Worm (Caenorhabditis elegans) whole organism, L1 larva: Measurements from ENCODE around the gene vha-11.

Source experiments
- F16B12.6 ChIP-seq: fragments of 150-350 bp; optimal IDR thresholded peaks from 2 replicates; lab custom pipeline; 2014; ENCODE audit warnings: missing biosample characterization, missing genetic modification characterization
- ama-1 ChIP-seq: fragments of 150-350 bp; optimal IDR thresholded peaks from 2 replicates; lab custom pipeline; 2014
- blmp-1 ChIP-seq: fragments of 150-350 bp; optimal IDR thresholded peaks from 2 replicates; lab custom pipeline; 2014; ENCODE audit warnings: missing biosample characterization, missing genetic modification characterization
- ceh-63 ChIP-seq: fragments of 200-800 bp; sonication (Bioruptor generic); optimal IDR thresholded peaks from 2 replicates; lab custom pipeline; 2018; ENCODE audit warnings: mild to moderate bottlenecking, missing genetic modification characterization, missing compliant biosample characterization
- ceh-8 ChIP-seq: fragments of 200-800 bp; sonication (Bioruptor generic); optimal IDR thresholded peaks from 2 replicates; lab custom pipeline; 2018; ENCODE audit warnings: mild to moderate bottlenecking, missing genetic modification characterization, moderate library complexity, missing compliant biosample characterization
- ceh-90 ChIP-seq: sonication (generic microtip); optimal IDR thresholded peaks from 2 replicates; lab custom pipeline; 2016; ENCODE audit warnings: missing genetic modification characterization, missing compliant biosample characterization
- dpl-1 ChIP-seq, 3 experiments: fragments of 150-350 bp in 2 of 3; sonication (generic microtip) in 1 of 3; optimal IDR thresholded peaks; 2 replicates each; lab custom pipeline; 2014 to 2017; ENCODE audit warnings: missing biosample characterization in 3 of 3, missing genetic modification characterization in 3 of 3, missing genetic modification reagents in 3 of 3
- efl-1 ChIP-seq, 4 experiments: fragments of 150-350 bp; optimal IDR thresholded peaks in 3 of 4; peaks in 1 of 4; 1 replicate in 1 of 4; 2 replicates in 3 of 4; lab custom pipeline; 2014; ENCODE audit warnings: missing biosample characterization in 2 of 4, missing genetic modification characterization in 2 of 4, missing genetic modification reagents in 2 of 4
- egl-13 ChIP-seq: sonication (generic microtip); optimal IDR thresholded peaks from 2 replicates; lab custom pipeline; 2016; ENCODE audit warnings: missing genotype, missing genetic modification reagents, missing genetic modification characterization, missing compliant biosample characterization
- elt-3 ChIP-seq, 6 experiments: fragments of 150-350 bp in 1 of 6; sonication (generic microtip); optimal IDR thresholded peaks; 2 replicates each; lab custom pipeline; 2017 to 2018; ENCODE audit warnings: missing biosample characterization in 6 of 6, missing genetic modification characterization in 6 of 6, inconsistent platforms in 1 of 6
- ets-5 ChIP-seq: fragments of 200-800 bp; sonication (Bioruptor generic); IDR thresholded peaks from 2 replicates; pipeline ENCODE4 v1.3.6; 2022; ENCODE audit warnings: missing genetic modification characterization, missing compliant biosample characterization
- fkh-10 ChIP-seq: sonication (generic microtip); optimal IDR thresholded peaks from 2 replicates; lab custom pipeline; 2017; ENCODE audit warnings: missing biosample characterization, missing genetic modification reagents, missing genetic modification characterization
- fos-1 ChIP-seq: fragments of 150-350 bp; optimal IDR thresholded peaks from 2 replicates; lab custom pipeline; 2014; ENCODE audit warnings: missing biosample characterization, missing genetic modification characterization
- grh-1 ChIP-seq: fragments of 200-800 bp; sonication (Bioruptor generic); IDR thresholded peaks from 2 replicates; pipeline ENCODE4 v1.3.6; 2022; ENCODE audit warnings: missing genetic modification reagents, missing genetic modification characterization, missing compliant biosample characterization
- hlh-17 ChIP-seq: fragments of 200-800 bp; sonication (Bioruptor generic); optimal IDR thresholded peaks from 2 replicates; lab custom pipeline; 2018; ENCODE audit warnings: missing genetic modification characterization, mild to moderate bottlenecking, missing compliant biosample characterization, moderate library complexity, borderline replicate concordance
- hpl-2 ChIP-seq: fragments of 150-350 bp; optimal IDR thresholded peaks from 2 replicates; lab custom pipeline; 2014; ENCODE audit warnings: missing biosample characterization, missing genetic modification reagents, missing genetic modification characterization
- lin-13 ChIP-seq: fragments of 150-350 bp; optimal IDR thresholded peaks from 2 replicates; lab custom pipeline; 2014; ENCODE audit warnings: missing biosample characterization, missing genetic modification reagents, missing genetic modification characterization
- lin-14 ChIP-seq: fragments of 200-800 bp; sonication (Bioruptor generic); optimal IDR thresholded peaks from 2 replicates; lab custom pipeline; 2018; ENCODE audit warnings: mild to moderate bottlenecking, missing genetic modification characterization, moderate library complexity, missing compliant biosample characterization
- lin-15B ChIP-seq: fragments of 150-350 bp; sonication (generic microtip); optimal IDR thresholded peaks from 3 replicates; lab custom pipeline; 2014; ENCODE audit warnings: missing biosample characterization, missing genetic modification characterization
- lin-35 ChIP-seq, 2 experiments: fragments of 150-350 bp; optimal IDR thresholded peaks; 2 replicates each; lab custom pipeline; 2014; ENCODE audit warnings: missing biosample characterization in 2 of 2, missing genetic modification characterization in 2 of 2, missing genetic modification reagents in 2 of 2
- lin-39 ChIP-seq: fragments of 150-350 bp; optimal IDR thresholded peaks from 2 replicates; lab custom pipeline; 2014; ENCODE audit warnings: missing biosample characterization, missing genetic modification reagents, missing genetic modification characterization
- lir-3 ChIP-seq: sonication (generic microtip); optimal IDR thresholded peaks from 2 replicates; lab custom pipeline; 2016; ENCODE audit warnings: mild to moderate bottlenecking, missing genetic modification characterization, moderate library complexity, missing compliant biosample characterization; ENCODE audit not compliant: poor library complexity
- lsy-2 ChIP-seq, 2 experiments: fragments of 150-350 bp; optimal IDR thresholded peaks; 2 replicates each; lab custom pipeline; 2014; ENCODE audit warnings: missing biosample characterization in 2 of 2, missing genetic modification characterization in 2 of 2
- mep-1 ChIP-seq: fragments of 150-350 bp; optimal IDR thresholded peaks from 2 replicates; lab custom pipeline; 2014; ENCODE audit warnings: missing biosample characterization, missing genetic modification characterization
- nhr-19 ChIP-seq: fragments of 200-800 bp; sonication (Bioruptor generic); conservative IDR thresholded peaks from 2 replicates; pipeline ENCODE4 v1.3.6; 2022; ENCODE audit warnings: missing genetic modification characterization, missing compliant biosample characterization
- nhr-20 ChIP-seq: sonication (generic microtip); optimal IDR thresholded peaks from 2 replicates; lab custom pipeline; 2016; ENCODE audit warnings: mild to moderate bottlenecking, missing genetic modification characterization, missing compliant biosample characterization
- nhr-237 ChIP-seq: fragments of 150-350 bp; optimal IDR thresholded peaks from 2 replicates; lab custom pipeline; 2014; ENCODE audit warnings: missing biosample characterization, missing genetic modification characterization
- nhr-28 ChIP-seq: fragments of 150-350 bp; optimal IDR thresholded peaks from 2 replicates; lab custom pipeline; 2014; ENCODE audit warnings: missing biosample characterization, missing genetic modification characterization
- nhr-47 ChIP-seq: sonication (generic microtip); optimal IDR thresholded peaks from 2 replicates; lab custom pipeline; 2016; ENCODE audit warnings: mild to moderate bottlenecking, missing genetic modification characterization, moderate library complexity, missing compliant biosample characterization
- nhr-71 ChIP-seq: sonication (generic microtip); optimal IDR thresholded peaks from 2 replicates; lab custom pipeline; 2016; ENCODE audit warnings: mild to moderate bottlenecking, missing genetic modification characterization, moderate library complexity, missing compliant biosample characterization
- nhr-84 ChIP-seq: sonication (generic microtip); optimal IDR thresholded peaks from 2 replicates; lab custom pipeline; 2017; ENCODE audit warnings: missing biosample characterization, missing genetic modification characterization
- nhr-85 ChIP-seq: sonication (generic microtip); peaks from one replicate; lab custom pipeline; 2016; ENCODE audit warnings: missing genetic modification characterization, inconsistent platforms, missing compliant biosample characterization
- nhr-90 ChIP-seq: sonication (generic microtip); optimal IDR thresholded peaks from 2 replicates; lab custom pipeline; 2016; ENCODE audit warnings: mild to moderate bottlenecking, missing genetic modification characterization, missing compliant biosample characterization; ENCODE audit not compliant: poor library complexity
- pag-3 ChIP-seq: sonication (generic microtip); optimal IDR thresholded peaks from 2 replicates; lab custom pipeline; 2017; ENCODE audit warnings: missing genetic modification characterization, mild to moderate bottlenecking, missing compliant biosample characterization, antibody characterized with exemption, borderline replicate concordance; ENCODE audit not compliant: insufficient read depth
- pax-3 ChIP-seq: fragments of 200-800 bp; sonication (Bioruptor generic); optimal IDR thresholded peaks from 2 replicates; lab custom pipeline; 2018; ENCODE audit warnings: mild to moderate bottlenecking, missing genetic modification characterization, moderate library complexity, missing compliant biosample characterization
- pqm-1 ChIP-seq: sonication (generic microtip); optimal IDR thresholded peaks from 3 replicates; lab custom pipeline; 2017; ENCODE audit warnings: missing biosample characterization, missing genetic modification characterization
- snpc-4 ChIP-seq: fragments of 150-350 bp; optimal IDR thresholded peaks from 2 replicates; lab custom pipeline; 2014; ENCODE audit warnings: missing biosample characterization, missing genetic modification characterization
- sptf-1 ChIP-seq: fragments of 150-350 bp; optimal IDR thresholded peaks from 2 replicates; lab custom pipeline; 2014; ENCODE audit warnings: missing biosample characterization, missing genetic modification characterization
- tbx-2 ChIP-seq: sonication (generic microtip); optimal IDR thresholded peaks from 2 replicates; lab custom pipeline; 2016; ENCODE audit warnings: missing genetic modification characterization, missing compliant biosample characterization
- tlp-1 ChIP-seq: fragments of 150-350 bp; optimal IDR thresholded peaks from 2 replicates; lab custom pipeline; 2014; ENCODE audit warnings: missing biosample characterization, missing genetic modification characterization
- unc-130 ChIP-seq: fragments of 150-350 bp; optimal IDR thresholded peaks from 2 replicates; lab custom pipeline; 2017; ENCODE audit warnings: missing biosample characterization, missing genetic modification characterization, inconsistent platforms
- unc-98 ChIP-seq: fragments of 200-800 bp; sonication (Bioruptor generic); IDR thresholded peaks from 2 replicates; pipeline ENCODE4 v1.3.6; 2022; ENCODE audit warnings: missing genetic modification characterization, missing compliant biosample characterization
- vab-15 ChIP-seq: sonication (generic microtip); optimal IDR thresholded peaks from 2 replicates; lab custom pipeline; 2017; ENCODE audit warnings: missing genotype, mild to moderate bottlenecking, missing genetic modification characterization, missing compliant biosample characterization
- xbp-1 ChIP-seq: sonication (generic microtip); optimal IDR thresholded peaks from 2 replicates; lab custom pipeline; 2016; ENCODE audit warnings: missing genetic modification characterization, missing compliant biosample characterization
- zag-1 ChIP-seq: fragments of 150-350 bp; optimal IDR thresholded peaks from 2 replicates; lab custom pipeline; 2014; ENCODE audit warnings: missing biosample characterization, missing genetic modification characterization
- zip-4 ChIP-seq: fragments of 200-800 bp; sonication (Bioruptor generic); optimal IDR thresholded peaks from 2 replicates; lab custom pipeline; 2018; ENCODE audit warnings: mild to moderate bottlenecking, missing genetic modification characterization, moderate library complexity, missing compliant biosample characterization
- ztf-4 ChIP-seq: fragments of 150-350 bp; optimal IDR thresholded peaks from 2 replicates; lab custom pipeline; 2014; ENCODE audit warnings: missing biosample characterization, missing genetic modification characterization

vha-11 gene

DNA sequence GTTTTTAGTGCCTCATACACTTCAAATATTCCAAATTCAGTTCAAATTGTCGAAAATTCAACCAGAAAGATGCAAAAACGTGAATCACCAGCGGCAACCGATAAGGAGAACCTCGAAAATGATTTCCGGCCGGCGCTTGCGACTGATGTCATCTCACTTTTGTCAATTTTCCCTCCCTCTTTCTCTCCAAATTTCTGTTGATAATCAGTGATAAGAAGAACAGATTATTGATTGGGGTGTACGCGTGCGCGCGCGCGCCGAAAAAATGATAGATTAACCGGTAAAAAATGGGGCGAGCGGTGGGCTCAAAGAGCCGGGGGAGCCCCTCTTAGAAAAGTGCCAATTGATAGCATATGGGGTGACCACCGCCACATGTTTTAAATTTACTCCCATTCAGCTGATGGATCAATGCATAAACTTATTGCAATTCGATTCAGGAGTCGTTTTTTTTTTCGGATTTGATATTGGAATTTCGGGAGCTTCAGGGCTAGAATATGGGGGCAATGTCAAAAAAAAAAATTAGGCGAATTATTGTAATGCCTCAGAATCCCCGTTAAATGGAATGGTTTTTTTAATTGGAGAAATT, 29.8 kb downstream of the vha-11 start (continued):
- TF ChIP-seq xbp-1 (tag; lab: Kevin White, UChicago) (no peak), pqm-1 (tag; lab: Kevin White, UChicago) (peak; percentile 25), ceh-90 (tag; lab: Kevin White, UChicago) (no peak), nhr-71 (tag; lab: Kevin White, UChicago) (no peak), lir-3 (no peak), lsy-2 (tag; optimal IDR thresholded peaks at IDR 0.05; lab: Kevin White, UChicago) (no peak), nhr-85 (tag; lab: Kevin White, UChicago) (no peak), elt-3 (tag; optimal IDR thresholded peaks at IDR 0.05; lab: Kevin White, UChicago) (peak in 1 of 6 experiments; percentile 62), egl-13 (tag; lab: Kevin White, UChicago) (no peak), snpc-4 (tag; lab: Kevin White, UChicago) (no peak), tbx-2 (tag; lab: Kevin White, UChicago) (no peak), nhr-47 (no peak), ets-5 (GFP tag; lab: Robert Waterston, UW) (no peak), lin-13 (GFP tag; lab: Kevin White, UChicago) (no peak), blmp-1 (tag; lab: Kevin White, UChicago) (peak; percentile 51), nhr-28 (tag; lab: Kevin White, UChicago) (no peak)

ce11 chrIV:2281353-2281976, 32.9 kb downstream of the vha-11 start:
- TF ChIP-seq nhr-237 (tag; lab: Kevin White, UChicago) (no peak), blmp-1 (tag; lab: Kevin White, UChicago) (peak; percentile 78), fkh-10 (no peak), unc-98 (GFP tag; lab: Robert Waterston, UW) (no peak), ceh-8 (no peak), dpl-1 (GFP tag; optimal IDR thresholded peaks at IDR 0.05; lab: Kevin White, UChicago) (peak; percentile 18 to 64 (median 38)), pag-3 (tag; lab: Kevin White, UChicago) (no peak), nhr-85 (tag; lab: Kevin White, UChicago) (peak; percentile 82), unc-130 (tag; lab: Kevin White, UChicago) (no peak), ceh-63 (GFP tag; lab: Kevin White, UChicago) (no peak), hlh-17 (GFP tag; lab: Kevin White, UChicago) (no peak), nhr-47 (peak; percentile 32), egl-13 (tag; lab: Kevin White, UChicago) (no peak), nhr-28 (tag; lab: Kevin White, UChicago) (no peak), nhr-84 (no peak), nhr-71 (tag; lab: Kevin White, UChicago) (peak; percentile 71), zag-1 (tag; lab: Kevin White, UChicago) (no peak), elt-3 (tag; optimal IDR thresholded peaks at IDR 0.05; lab: Kevin White, UChicago) (peak in 4 of 6 experiments; percentile 17 to 90 (median 80)), vab-15 (tag; lab: Kevin White, UChicago) (peak; percentile 35), ama-1 (peak; percentile 62), nhr-90 (tag; lab: Kevin White, UChicago) (peak; percentile 78), lin-14 (GFP tag; lab: Kevin White, UChicago) (peak; percentile 60), efl-1 (optimal IDR thresholded peaks at IDR 0.05; lab: Kevin White, UChicago) (peak; percentile 3 to 11), efl-1 (GFP tag; optimal IDR thresholded peaks at IDR 0.05 in 1 of 2; lab: Kevin White, UChicago) (peak in 1 of 2 experiments; percentile 95), fos-1 (tag; lab: Kevin White, UChicago) (no peak), lin-35 (GFP tag; optimal IDR thresholded peaks at IDR 0.05; lab: Kevin White, UChicago) (peak; percentile 7 to 82), zip-4 (GFP tag; lab: Kevin White, UChicago) (no peak), ztf-4 (peak; percentile 49), tbx-2 (tag; lab: Kevin White, UChicago) (peak; percentile 63), hpl-2 (GFP tag; lab: Kevin White, UChicago) (no peak), sptf-1 (tag; lab: Kevin White, UChicago) (no peak), pax-3 (no peak), F16B12.6 (no peak), lin-15B (no peak), lin-39 (tag; lab: Kevin White, UChicago) (no peak), nhr-20 (tag; lab: Kevin White, UChicago) (peak; percentile 74), grh-1 (GFP tag; lab: Robert Waterston, UW) (peak; percentile 82), ceh-90 (tag; lab: Kevin White, UChicago) (no peak), mep-1 (tag; lab: Kevin White, UChicago) (peak; percentile 23), nhr-19 (peak; percentile 33), tlp-1 (no peak)
